Worm (Caenorhabditis elegans) whole organism, L3 larva: Measurements from ENCODE around the gene irk-3.
A peak's percentile ranks its signal among the peaks of the same experiment; 100 is the strongest.

Experiments
- R02D3.7 ChIP-seq: fragments of 150-350 bp; optimal IDR thresholded peaks from 2 replicates; lab custom pipeline; 2014; ENCODE audit warnings: missing biosample characterization, missing genetic modification characterization
- ZK546.5 ChIP-seq: sonication (generic microtip); optimal IDR thresholded peaks from 2 replicates; lab custom pipeline; 2017; ENCODE audit warnings: missing biosample characterization, missing genetic modification characterization
- aly-2 ChIP-seq: fragments of 150-350 bp; optimal IDR thresholded peaks from 2 replicates; lab custom pipeline; 2014; ENCODE audit warnings: missing biosample characterization, missing genetic modification characterization
- ceh-28 ChIP-seq: fragments of 150-350 bp; optimal IDR thresholded peaks from 2 replicates; lab custom pipeline; 2014; ENCODE audit warnings: missing biosample characterization, missing genetic modification reagents, missing genetic modification characterization
- ceh-82 ChIP-seq: fragments of 150-350 bp; optimal IDR thresholded peaks from 2 replicates; lab custom pipeline; 2014; ENCODE audit warnings: missing biosample characterization, missing genetic modification characterization
- ceh-9 ChIP-seq: sonication (generic microtip); optimal IDR thresholded peaks from 2 replicates; lab custom pipeline; 2018; ENCODE audit warnings: missing biosample characterization, missing genetic modification characterization
- daf-12 ChIP-seq: fragments of 150-350 bp; optimal IDR thresholded peaks from 2 replicates; lab custom pipeline; 2014; ENCODE audit warnings: missing biosample characterization, missing genetic modification reagents, missing genetic modification characterization
- egl-5 ChIP-seq: fragments of 150-350 bp; optimal IDR thresholded peaks from 2 replicates; lab custom pipeline; 2017; ENCODE audit warnings: missing biosample characterization, missing genetic modification reagents, missing genetic modification characterization, inconsistent platforms
- elt-1 ChIP-seq: fragments of 150-350 bp; optimal IDR thresholded peaks from 2 replicates; lab custom pipeline; 2014; ENCODE audit warnings: missing biosample characterization, missing genetic modification characterization
- elt-2 ChIP-seq: sonication (generic microtip); optimal IDR thresholded peaks from 2 replicates; lab custom pipeline; 2016; ENCODE audit warnings: missing genetic modification reagents, mild to moderate bottlenecking, missing genetic modification characterization, missing compliant biosample characterization
- eor-1 ChIP-seq, 2 experiments: fragments of 150-350 bp; optimal IDR thresholded peaks; 2 replicates each; lab custom pipeline; 2014 to 2018; ENCODE audit warnings: missing biosample characterization in 2 of 2, missing genetic modification characterization in 2 of 2
- fkh-10 ChIP-seq: sonication (generic microtip); optimal IDR thresholded peaks from 2 replicates; lab custom pipeline; 2017; ENCODE audit warnings: missing biosample characterization, missing genetic modification reagents, missing genetic modification characterization
- fkh-2 ChIP-seq: fragments of 150-350 bp; optimal IDR thresholded peaks from 2 replicates; lab custom pipeline; 2014; ENCODE audit warnings: missing biosample characterization, missing genetic modification reagents, missing genetic modification characterization
- fos-1 ChIP-seq: fragments of 150-350 bp; optimal IDR thresholded peaks from 2 replicates; lab custom pipeline; 2014; ENCODE audit warnings: missing biosample characterization, missing genetic modification characterization
- jun-1 ChIP-seq: fragments of 150-350 bp; optimal IDR thresholded peaks from 2 replicates; lab custom pipeline; 2014; ENCODE audit warnings: missing biosample characterization, missing genetic modification reagents, missing genetic modification characterization
- lin-15B ChIP-seq: fragments of 150-350 bp; optimal IDR thresholded peaks from 2 replicates; lab custom pipeline; 2014; ENCODE audit warnings: missing biosample characterization, missing genetic modification characterization
- lin-39 ChIP-seq: fragments of 150-350 bp; optimal IDR thresholded peaks from 2 replicates; lab custom pipeline; 2018; ENCODE audit warnings: missing biosample characterization, missing genetic modification reagents, missing genetic modification characterization
- mdl-1 ChIP-seq: fragments of 150-350 bp; optimal IDR thresholded peaks from 2 replicates; lab custom pipeline; 2014; ENCODE audit warnings: missing biosample characterization, missing genetic modification characterization
- nfya-1 ChIP-seq: sonication (generic microtip); optimal IDR thresholded peaks from 2 replicates; lab custom pipeline; 2017; ENCODE audit warnings: missing genetic modification characterization, mild to moderate bottlenecking, missing compliant biosample characterization, antibody characterized with exemption, moderate library complexity; ENCODE audit not compliant: insufficient read depth
- nhr-23 ChIP-seq: fragments of 150-350 bp; optimal IDR thresholded peaks from 2 replicates; lab custom pipeline; 2014; ENCODE audit warnings: missing biosample characterization, missing genetic modification reagents, missing genetic modification characterization
- nhr-237 ChIP-seq: fragments of 150-350 bp; optimal IDR thresholded peaks from 2 replicates; lab custom pipeline; 2014; ENCODE audit warnings: missing biosample characterization, missing genetic modification characterization
- nhr-25 ChIP-seq: sonication (generic microtip); optimal IDR thresholded peaks from 2 replicates; lab custom pipeline; 2017; ENCODE audit warnings: missing biosample characterization, missing genetic modification characterization
- nhr-28 ChIP-seq: fragments of 150-350 bp; optimal IDR thresholded peaks from 2 replicates; lab custom pipeline; 2014; ENCODE audit warnings: missing biosample characterization, missing genetic modification characterization
- nhr-43 ChIP-seq: sonication (generic microtip); optimal IDR thresholded peaks from 2 replicates; lab custom pipeline; 2016; ENCODE audit warnings: mild to moderate bottlenecking, missing genetic modification characterization, missing compliant biosample characterization; ENCODE audit not compliant: poor library complexity, severe bottlenecking
- nhr-76 ChIP-seq: fragments of 150-350 bp; sonication (generic microtip); optimal IDR thresholded peaks from 5 replicates; lab custom pipeline; 2014; ENCODE audit warnings: missing biosample characterization, missing genetic modification characterization
- pha-4 ChIP-seq: fragments of 150-350 bp; optimal IDR thresholded peaks from 2 replicates; lab custom pipeline; 2014; ENCODE audit warnings: missing biosample characterization, missing genetic modification reagents, missing genetic modification characterization
- pqm-1 ChIP-seq: fragments of 150-350 bp; optimal IDR thresholded peaks from 2 replicates; lab custom pipeline; 2017; ENCODE audit warnings: missing biosample characterization, missing genetic modification characterization, inconsistent platforms
- sea-2 ChIP-seq: fragments of 150-350 bp; sonication (generic microtip); optimal IDR thresholded peaks from 4 replicates; lab custom pipeline; 2014; ENCODE audit warnings: missing biosample characterization, missing genetic modification reagents, missing genetic modification characterization
- skn-1 ChIP-seq: fragments of 150-350 bp; optimal IDR thresholded peaks from 2 replicates; lab custom pipeline; 2014; ENCODE audit warnings: missing biosample characterization, missing genetic modification characterization
- snpc-4 ChIP-seq: fragments of 150-350 bp; optimal IDR thresholded peaks from 2 replicates; lab custom pipeline; 2014; ENCODE audit warnings: missing biosample characterization, missing genetic modification characterization
- unc-39 ChIP-seq: sonication (generic microtip); optimal IDR thresholded peaks from 4 replicates; lab custom pipeline; 2017; ENCODE audit warnings: missing biosample characterization, missing genetic modification characterization
- unc-62 ChIP-seq: fragments of 150-350 bp; sonication (generic microtip); optimal IDR thresholded peaks from 4 replicates; lab custom pipeline; 2014; ENCODE audit warnings: missing biosample characterization, missing genetic modification reagents, missing genetic modification characterization
- zag-1 ChIP-seq: fragments of 150-350 bp; optimal IDR thresholded peaks from 2 replicates; lab custom pipeline; 2014; ENCODE audit warnings: missing biosample characterization, missing genetic modification characterization
- ztf-4 ChIP-seq: fragments of 150-350 bp; optimal IDR thresholded peaks from 2 replicates; lab custom pipeline; 2014; ENCODE audit warnings: missing biosample characterization, missing genetic modification characterization

The irk-3 gene

ce11 chrX:14339723-14340122 lies 30.5 kb downstream of the irk-3 start:
- no peak for TF ChIP-seq mdl-1 (tag; lab: Kevin White, UChicago)
- no peak for TF ChIP-seq jun-1 (tag; lab: Kevin White, UChicago)
- TF ChIP-seq fkh-2 (tag; lab: Kevin White, UChicago) = no peak
- TF ChIP-seq nhr-237 (tag; lab: Kevin White, UChicago) = no peak
- TF ChIP-seq snpc-4 = no peak
- TF ChIP-seq daf-12 (tag; lab: Kevin White, UChicago) = no peak
- TF ChIP-seq skn-1 (tag; lab: Kevin White, UChicago) = no peak
- TF ChIP-seq unc-39 = no peak
- no peak for TF ChIP-seq sea-2
- no peak for TF ChIP-seq lin-39 (tag; lab: Kevin White, UChicago)
- TF ChIP-seq, all 47 proteins: peak for 0

ce11 chrX:14338896-14339295 lies 31.3 kb downstream of the irk-3 start:
- TF ChIP-seq unc-39 (no peak), lin-39 (tag; lab: Kevin White, UChicago) (peak; percentile 16), snpc-4 (no peak), ceh-9 (tag; lab: Kevin White, UChicago) (no peak), elt-1 (peak; percentile 72), nhr-25 (tag; lab: Kevin White, UChicago) (peak; percentile 84), zag-1 (tag; lab: Kevin White, UChicago) (no peak), ceh-82 (tag; lab: Kevin White, UChicago) (no peak), ceh-28 (tag; lab: Kevin White, UChicago) (no peak)

ce11 chrX:14335621-14336020 lies 34.6 kb downstream of the irk-3 start:
- no peak for TF ChIP-seq ZK546.5 (tag; lab: Kevin White, UChicago)
- no peak for TF ChIP-seq aly-2 (tag; lab: Kevin White, UChicago)
- TF ChIP-seq ceh-82 (tag; lab: Kevin White, UChicago) = no peak
- no peak for TF ChIP-seq lin-39 (tag; lab: Kevin White, UChicago)
- no peak for TF ChIP-seq nhr-76 (tag; lab: Kevin White, UChicago)
- no peak for TF ChIP-seq pqm-1 (tag; lab: Kevin White, UChicago)
- peak; percentile 10 for TF ChIP-seq pha-4 (tag; lab: Kevin White, UChicago)
- TF ChIP-seq fos-1 (tag; lab: Kevin White, UChicago) = no peak

ce11 chrX:14335220-14335619 lies 35.0 kb downstream of the irk-3 start, which contains the start of gene K04G11.1:
Gene K04G11.1 (plus strand): TSS chrX:14335520.
- TF ChIP-seq daf-12 (tag; lab: Kevin White, UChicago) = no peak
- no peak for TF ChIP-seq aly-2 (tag; lab: Kevin White, UChicago)
- no peak for TF ChIP-seq nhr-28 (tag; lab: Kevin White, UChicago)
- no peak for TF ChIP-seq unc-62 (GFP tag; lab: Kevin White, UChicago)
- no peak for TF ChIP-seq ceh-9 (tag; lab: Kevin White, UChicago)
- no peak for TF ChIP-seq eor-1 (tag; optimal IDR thresholded peaks at IDR 0.05; lab: Kevin White, UChicago)
- no peak for TF ChIP-seq zag-1 (tag; lab: Kevin White, UChicago)
- no peak for TF ChIP-seq nhr-76 (tag; lab: Kevin White, UChicago)
- TF ChIP-seq, all 47 proteins: peak for 0

- TF ChIP-seq elt-2 (tag; lab: Kevin White, UChicago) (no peak), nfya-1 (tag; lab: Kevin White, UChicago) (peak; percentile 84), daf-12 (tag; lab: Kevin White, UChicago) (peak; percentile 34), nhr-25 (tag; lab: Kevin White, UChicago) (peak; percentile 90), nhr-23 (tag; lab: Kevin White, UChicago) (peak; percentile 47)
Measured at ce11 chrX:14334151-14334550, 36.1 kb downstream of the irk-3 start.

ce11 chrX:14329348-14329747 lies 40.9 kb downstream of the irk-3 start:
- peak; percentile 1 for TF ChIP-seq egl-5 (tag; lab: Kevin White, UChicago)
- TF ChIP-seq R02D3.7 (tag; lab: Kevin White, UChicago) = no peak

ce11 chrX:14327398-14327797 lies 42.8 kb downstream of the irk-3 start, which contains the start of gene C11H1.7:
Gene C11H1.7 (plus strand): TSS chrX:14327409.
- TF ChIP-seq fkh-10 (no peak), ztf-4 (tag; lab: Kevin White, UChicago) (no peak), nhr-25 (tag; lab: Kevin White, UChicago) (no peak), nhr-43 (tag; lab: Kevin White, UChicago) (no peak), fos-1 (tag; lab: Kevin White, UChicago) (no peak), zag-1 (tag; lab: Kevin White, UChicago) (no peak), unc-39 (no peak), lin-15B (tag; lab: Kevin White, UChicago) (no peak)
